Worm (Caenorhabditis elegans): ENCODE measurements around the gene ncx-5.

ce11 chrV:10529600-10529999 lies 39.7 kb upstream of the ncx-5 start:
- TF ChIP-seq flt-1 (GFP tag; IDR thresholded peaks at IDR 0.05) (no peak), med-1 (GFP tag; optimal IDR thresholded peaks at IDR 0.05; ENCODE audit: insufficient read depth) (no peak), klf-2 (GFP tag; conservative IDR thresholded peaks at IDR 0.05) (no peak), ztf-23 (GFP tag; IDR thresholded peaks at IDR 0.05) (no peak), cog-1 (tag; optimal IDR thresholded peaks at IDR 0.05) (no peak), tab-1 (GFP tag; IDR thresholded peaks at IDR 0.05) (no peak), T22C8.4 (GFP tag; IDR thresholded peaks at IDR 0.05) (no peak), ztf-29 (GFP tag; IDR thresholded peaks at IDR 0.05) (no peak)

Data from whole organism, midembryonic.